Worm (Caenorhabditis elegans) whole organism, mixed stage, embryonic: ENCODE results near the gene C05D2.8.

Source experiments
- ceh-39 ChIP-seq: fragments of 150-350 bp; optimal IDR thresholded peaks from 2 replicates; lab custom pipeline; 2014; ENCODE audit warnings: missing biosample characterization, missing genetic modification characterization
- elt-1 ChIP-seq: sonication (generic microtip); optimal IDR thresholded peaks from 2 replicates; lab custom pipeline; 2017; ENCODE audit warnings: missing genetic modification characterization, mild to moderate bottlenecking, missing compliant biosample characterization, antibody characterized with exemption, moderate library complexity, borderline replicate concordance; ENCODE audit not compliant: insufficient read depth
- elt-3 ChIP-seq: fragments of 150-350 bp; optimal IDR thresholded peaks from 2 replicates; lab custom pipeline; 2014; ENCODE audit warnings: missing biosample characterization, missing genetic modification characterization
- flh-1 ChIP-seq: fragments of 200-800 bp; sonication (Bioruptor generic); optimal IDR thresholded peaks from 2 replicates; lab custom pipeline; 2018; ENCODE audit warnings: mild to moderate bottlenecking, missing genetic modification characterization, moderate library complexity, missing compliant biosample characterization
- lsy-2 ChIP-seq: fragments of 150-350 bp; optimal IDR thresholded peaks from 2 replicates; lab custom pipeline; 2014; ENCODE audit warnings: missing biosample characterization, missing genetic modification characterization
- nhr-12 ChIP-seq: fragments of 150-350 bp; optimal IDR thresholded peaks from 2 replicates; lab custom pipeline; 2014; ENCODE audit warnings: missing biosample characterization, missing genetic modification characterization
- nhr-28 ChIP-seq: fragments of 150-350 bp; optimal IDR thresholded peaks from 2 replicates; lab custom pipeline; 2014; ENCODE audit warnings: missing biosample characterization, missing genetic modification characterization
- nhr-76 ChIP-seq: sonication (generic microtip); optimal IDR thresholded peaks from 2 replicates; lab custom pipeline; 2017; ENCODE audit warnings: missing biosample characterization, missing genetic modification characterization
- snpc-4 ChIP-seq: fragments of 150-350 bp; optimal IDR thresholded peaks from 2 replicates; lab custom pipeline; 2014; ENCODE audit warnings: missing biosample characterization, missing genetic modification characterization
- sptf-1 ChIP-seq: sonication (generic microtip); optimal IDR thresholded peaks from 2 replicates; lab custom pipeline; 2017; ENCODE audit warnings: mild to moderate bottlenecking, missing genetic modification characterization, moderate library complexity, missing compliant biosample characterization
- unc-62 ChIP-seq: fragments of 150-350 bp; optimal IDR thresholded peaks from 2 replicates; lab custom pipeline; 2014; ENCODE audit warnings: missing biosample characterization, missing genetic modification reagents, missing genetic modification characterization
- ztf-11 ChIP-seq: fragments of 150-350 bp; optimal IDR thresholded peaks from 2 replicates; lab custom pipeline; 2014; ENCODE audit warnings: missing biosample characterization, missing genetic modification characterization

- no peak for TF ChIP-seq elt-1 (tag; lab: Kevin White, UChicago)
- TF ChIP-seq unc-62 (GFP tag; lab: Kevin White, UChicago): no peak
- TF ChIP-seq snpc-4: no peak
- TF ChIP-seq ceh-39 (tag; lab: Kevin White, UChicago): peak; percentile 72
- TF ChIP-seq ztf-11: no peak
- TF ChIP-seq flh-1 (GFP tag; lab: Kevin White, UChicago): no peak
- TF ChIP-seq elt-3 (tag; lab: Kevin White, UChicago): no peak
- TF ChIP-seq lsy-2 (tag; lab: Kevin White, UChicago): peak; percentile 49
- TF ChIP-seq sptf-1 (tag; lab: Kevin White, UChicago): peak; percentile 58
- no peak for TF ChIP-seq nhr-76 (tag; lab: Kevin White, UChicago)
- no peak for TF ChIP-seq nhr-28 (tag; lab: Kevin White, UChicago)
- no peak for TF ChIP-seq nhr-12 (tag; lab: Kevin White, UChicago)
Measured at ce11 chrIII:5603439-5603986, 6.6 kb downstream of the C05D2.8 start, which contains the start of gene madf-11.
